Fruit fly (Drosophila melanogaster) ovary, adult (tissue): ENCODE results near the gene Recs1.

Source experiments
- CG17801 ChIP-seq: fragments of 200-800 bp; optimal IDR thresholded peaks from 2 replicates; lab custom pipeline; 2019; ENCODE audit warnings: missing biosample characterization, mild to moderate bottlenecking, missing genetic modification characterization, moderate library complexity; ENCODE audit not compliant: partially characterized antibody

The Recs1 gene

dm6 chr3R:14108158-14108921, 45.3 kb downstream of the Recs1 start, which contains the start of gene CG12402:
CG12402 (minus strand) TSS chr3R:14108321.
- no peak for TF ChIP-seq CG17801 (GFP tag; lab: Kevin White, UChicago)

DNA sequence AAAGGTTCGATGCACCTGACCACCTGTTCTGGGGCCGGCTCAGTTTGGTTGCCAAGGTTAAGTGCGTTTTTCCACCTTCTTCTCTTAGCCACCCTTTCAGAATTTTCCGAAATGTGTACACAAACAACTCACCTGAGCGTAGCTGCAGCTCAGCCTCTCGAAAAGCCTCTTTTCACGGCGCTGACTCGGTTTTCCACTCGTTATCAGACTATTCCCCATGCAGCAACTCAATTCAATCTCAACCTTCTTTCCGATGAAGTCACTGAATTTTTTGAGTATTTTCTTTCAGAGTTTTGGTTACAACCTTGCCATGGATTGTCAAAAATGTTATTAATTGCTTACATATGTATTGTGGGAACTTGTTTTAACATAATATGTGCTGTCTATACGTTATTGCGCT, 46.0 kb downstream of the Recs1 start:
- no peak for TF ChIP-seq CG17801 (GFP tag; lab: Kevin White, UChicago)

dm6 chr3R:14103022-14103421, 50.6 kb downstream of the Recs1 start, which contains the start of gene PK1-R:
PK1-R (minus strand) TSS chr3R:14103122.
- TF ChIP-seq CG17801 (GFP tag; lab: Kevin White, UChicago), result no peak
